Worm (Caenorhabditis elegans) whole organism, young adult: ENCODE data around the gene F20A1.8.

Experiments
- B0035.1 ChIP-seq: sonication (generic microtip); optimal IDR thresholded peaks from 2 replicates; lab custom pipeline; 2016; ENCODE audit warnings: missing genetic modification characterization, mild to moderate bottlenecking, missing compliant biosample characterization, missing genotype, missing genetic modification reagents
- B0261.1 ChIP-seq: sonication (generic microtip); optimal IDR thresholded peaks from 2 replicates; lab custom pipeline; 2016; ENCODE audit warnings: mild to moderate bottlenecking, missing genetic modification characterization, moderate library complexity, missing compliant biosample characterization
- F10E7.11 ChIP-seq: sonication (generic microtip); optimal IDR thresholded peaks from 2 replicates; lab custom pipeline; 2017; ENCODE audit warnings: mild to moderate bottlenecking, missing genetic modification characterization, moderate library complexity, missing compliant biosample characterization
- F33H1.4 ChIP-seq: fragments of 200-800 bp; sonication (Bioruptor generic); IDR thresholded peaks from 2 replicates; pipeline ENCODE4 v1.3.6; 2022; ENCODE audit warnings: missing genetic modification reagents, missing genetic modification characterization, missing compliant biosample characterization
- F49E8.2 ChIP-seq: sonication (generic microtip); optimal IDR thresholded peaks from 3 replicates; lab custom pipeline; 2017; ENCODE audit warnings: missing genetic modification characterization, mild to moderate bottlenecking, missing compliant biosample characterization, antibody characterized with exemption, moderate library complexity; ENCODE audit not compliant: insufficient read depth
- F57C9.4 ChIP-seq: sonication (generic microtip); optimal IDR thresholded peaks from 2 replicates; lab custom pipeline; 2017; ENCODE audit warnings: mild to moderate bottlenecking, missing genetic modification characterization, missing compliant biosample characterization
- K12H6.12 ChIP-seq: fragments of 200-800 bp; sonication (Bioruptor generic); optimal IDR thresholded peaks from 2 replicates; lab custom pipeline; 2018; ENCODE audit warnings: mild to moderate bottlenecking, missing genetic modification characterization, missing compliant biosample characterization
- T26A5.8 ChIP-seq: sonication (generic microtip); optimal IDR thresholded peaks from 2 replicates; lab custom pipeline; 2016; ENCODE audit warnings: missing genetic modification characterization, missing compliant biosample characterization
- atf-7 ChIP-seq: sonication (generic microtip); optimal IDR thresholded peaks from 2 replicates; lab custom pipeline; 2017; ENCODE audit warnings: mild to moderate bottlenecking, missing genetic modification characterization, missing compliant biosample characterization
- athp-1 ChIP-seq: sonication (generic microtip); optimal IDR thresholded peaks from 2 replicates; lab custom pipeline; 2017; ENCODE audit warnings: mild to moderate bottlenecking, missing genetic modification characterization, missing compliant biosample characterization
- attf-3 ChIP-seq: fragments of 200-800 bp; sonication (Bioruptor generic); conservative IDR thresholded peaks from 2 replicates; pipeline ENCODE4 v1.3.6; 2022; ENCODE audit warnings: missing genetic modification reagents, missing genetic modification characterization, missing compliant biosample characterization
- attf-5 ChIP-seq: fragments of 200-800 bp; sonication (Bioruptor generic); optimal IDR thresholded peaks from 2 replicates; lab custom pipeline; 2018; ENCODE audit warnings: mild to moderate bottlenecking, missing genetic modification characterization, missing compliant biosample characterization
- cebp-1 ChIP-seq, 2 experiments: fragments of 200-800 bp in 1 of 2; sonication (Bioruptor generic) in 1 of 2; sonication (generic microtip) in 1 of 2; IDR thresholded peaks in 1 of 2; optimal IDR thresholded peaks in 1 of 2; 2 replicates each; pipeline versions ENCODE4 v1.3.6 to Lab custom; 2017 to 2022; ENCODE audit warnings: missing compliant biosample characterization in 2 of 2, missing genetic modification characterization in 2 of 2, mild to moderate bottlenecking in 1 of 2, missing genetic modification reagents in 1 of 2, moderate library complexity in 1 of 2
- ceh-27 ChIP-seq: fragments of 200-800 bp; sonication (Bioruptor generic); optimal IDR thresholded peaks from 2 replicates; lab custom pipeline; 2018; ENCODE audit warnings: mild to moderate bottlenecking, missing genetic modification characterization, moderate library complexity, missing compliant biosample characterization
- ceh-91 ChIP-seq: fragments of 200-800 bp; sonication (Bioruptor generic); IDR thresholded peaks from 2 replicates; pipeline ENCODE4 v1.3.6; 2022; ENCODE audit warnings: missing genetic modification reagents, missing genetic modification characterization, missing compliant biosample characterization
- chd-7 ChIP-seq: sonication (generic microtip); optimal IDR thresholded peaks from 2 replicates; lab custom pipeline; 2016; ENCODE audit warnings: mild to moderate bottlenecking, missing genetic modification characterization, moderate library complexity, missing compliant biosample characterization
- die-1 ChIP-seq: sonication (generic microtip); optimal IDR thresholded peaks from 2 replicates; lab custom pipeline; 2016; ENCODE audit warnings: missing genotype, mild to moderate bottlenecking, missing genetic modification characterization, missing compliant biosample characterization
- efl-1 ChIP-seq: fragments of 150-350 bp; optimal IDR thresholded peaks from 2 replicates; lab custom pipeline; 2014; ENCODE audit warnings: missing biosample characterization, missing genetic modification reagents, missing genetic modification characterization
- egrh-3 ChIP-seq: fragments of 200-800 bp; sonication (Bioruptor generic); IDR thresholded peaks from 2 replicates; pipeline ENCODE4 v1.3.6; 2022; ENCODE audit warnings: missing genetic modification reagents, missing genetic modification characterization, missing compliant biosample characterization
- him-1 ChIP-seq: sonication (generic microtip); optimal IDR thresholded peaks from 2 replicates; lab custom pipeline; 2016; ENCODE audit warnings: missing genotype, missing genetic modification reagents, missing genetic modification characterization, missing compliant biosample characterization
- lag-1 ChIP-seq: fragments of 200-800 bp; sonication (Bioruptor generic); IDR thresholded peaks from 2 replicates; pipeline ENCODE4 v1.3.6; 2022; ENCODE audit warnings: missing genetic modification reagents, missing genetic modification characterization, missing compliant biosample characterization
- let-607 ChIP-seq, 2 experiments: fragments of 200-800 bp in 1 of 2; sonication (Bioruptor generic) in 1 of 2; sonication (generic microtip) in 1 of 2; optimal IDR thresholded peaks; 2 replicates each; lab custom pipeline; 2016 to 2018; ENCODE audit warnings: mild to moderate bottlenecking in 2 of 2, missing compliant biosample characterization in 2 of 2, missing genetic modification characterization in 2 of 2, moderate library complexity in 2 of 2, missing genotype in 1 of 2
- lin-35 ChIP-seq, 3 experiments: fragments of 150-350 bp in 2 of 3; sonication (generic microtip) in 1 of 3; optimal IDR thresholded peaks; 2 replicates each; lab custom pipeline; 2014 to 2018; ENCODE audit warnings: missing biosample characterization in 3 of 3, missing genetic modification characterization in 3 of 3, missing genetic modification reagents in 3 of 3
- lin-54 ChIP-seq: fragments of 200-800 bp; sonication (Bioruptor generic); optimal IDR thresholded peaks from 2 replicates; lab custom pipeline; 2018; ENCODE audit warnings: mild to moderate bottlenecking, missing genetic modification characterization, missing compliant biosample characterization
- lsl-1 ChIP-seq: fragments of 200-800 bp; sonication (Bioruptor generic); optimal IDR thresholded peaks from 2 replicates; lab custom pipeline; 2018; ENCODE audit warnings: mild to moderate bottlenecking, missing genetic modification characterization, moderate library complexity, missing compliant biosample characterization
- lsy-27 ChIP-seq: sonication (generic microtip); optimal IDR thresholded peaks from 2 replicates; lab custom pipeline; 2017; ENCODE audit warnings: missing genetic modification characterization, mild to moderate bottlenecking, missing compliant biosample characterization, antibody characterized with exemption, missing genotype, borderline replicate concordance; ENCODE audit not compliant: insufficient read depth
- madf-10 ChIP-seq: sonication (generic microtip); optimal IDR thresholded peaks from 2 replicates; lab custom pipeline; 2016; ENCODE audit warnings: mild to moderate bottlenecking, missing genetic modification characterization, missing compliant biosample characterization
- madf-6 ChIP-seq: fragments of 200-800 bp; sonication (Bioruptor generic); IDR thresholded peaks from 2 replicates; pipeline ENCODE4 v1.3.6; 2022; ENCODE audit warnings: missing genetic modification reagents, missing genetic modification characterization, missing compliant biosample characterization
- madf-8 ChIP-seq: fragments of 200-800 bp; sonication (Bioruptor generic); conservative IDR thresholded peaks from 2 replicates; pipeline ENCODE4 v1.3.6; 2022; ENCODE audit warnings: missing genetic modification reagents, missing genetic modification characterization, missing compliant biosample characterization
- nfya-1 ChIP-seq: sonication (generic microtip); optimal IDR thresholded peaks from 2 replicates; lab custom pipeline; 2017; ENCODE audit warnings: antibody characterized with exemption, missing compliant biosample characterization, missing genetic modification characterization, borderline replicate concordance; ENCODE audit not compliant: insufficient read depth
- nhr-120 ChIP-seq: fragments of 200-800 bp; sonication (Bioruptor generic); IDR thresholded peaks from 2 replicates; pipeline ENCODE4 v1.3.6; 2022; ENCODE audit warnings: missing genetic modification characterization, missing compliant biosample characterization
- nhr-80 ChIP-seq: sonication (generic microtip); optimal IDR thresholded peaks from 2 replicates; lab custom pipeline; 2016; ENCODE audit warnings: missing genetic modification characterization, missing compliant biosample characterization
- pbrm-1 ChIP-seq: fragments of 200-800 bp; sonication (Bioruptor generic); IDR thresholded peaks from 2 replicates; pipeline ENCODE4 v1.3.6; 2022; ENCODE audit warnings: missing genetic modification reagents, missing genetic modification characterization, missing compliant biosample characterization
- rcor-1 ChIP-seq: fragments of 200-800 bp; sonication (Bioruptor generic); IDR thresholded peaks from 2 replicates; pipeline ENCODE4 v1.3.6; 2022; ENCODE audit warnings: missing genetic modification reagents, missing genetic modification characterization, missing compliant biosample characterization
- rec-8 ChIP-seq, 2 experiments: sonication (generic microtip); optimal IDR thresholded peaks; 2 replicates each; lab custom pipeline; 2016; ENCODE audit warnings: mild to moderate bottlenecking in 2 of 2, missing genetic modification characterization in 2 of 2, missing genetic modification reagents in 2 of 2, missing genotype in 2 of 2, missing biosample characterization in 1 of 2, missing compliant biosample characterization in 1 of 2, moderate library complexity in 1 of 2
- sptf-2 ChIP-seq: fragments of 200-800 bp; sonication (Bioruptor generic); optimal IDR thresholded peaks from 2 replicates; lab custom pipeline; 2018; ENCODE audit warnings: mild to moderate bottlenecking, missing genetic modification characterization, missing compliant biosample characterization
- unc-130 ChIP-seq: sonication (generic microtip); optimal IDR thresholded peaks from 2 replicates; lab custom pipeline; 2016; ENCODE audit warnings: missing genetic modification reagents, missing genetic modification characterization, missing compliant biosample characterization
- ztf-25 ChIP-seq: fragments of 200-800 bp; sonication (Bioruptor generic); IDR thresholded peaks from 2 replicates; pipeline ENCODE4 v1.3.6; 2022; ENCODE audit warnings: missing genetic modification reagents, missing genetic modification characterization, missing compliant biosample characterization
- ztf-26 ChIP-seq: sonication (generic microtip); optimal IDR thresholded peaks from 2 replicates; lab custom pipeline; 2017; ENCODE audit warnings: missing genetic modification characterization, missing compliant biosample characterization
- ztf-3 ChIP-seq: fragments of 200-800 bp; sonication (Bioruptor generic); optimal IDR thresholded peaks from 2 replicates; lab custom pipeline; 2018; ENCODE audit warnings: mild to moderate bottlenecking, missing genetic modification characterization, missing compliant biosample characterization

F20A1.8 gene

ce11 chrV:7084612-7085139, 37.3 kb upstream of the F20A1.8 start, which contains the start of gene mys-1 (continued):
- TF ChIP-seq lin-35 (GFP tag; optimal IDR thresholded peaks at IDR 0.05; lab: Kevin White, UChicago) (peak in 2 of 3 experiments; percentile 45 to 92), nfya-1 (tag; lab: Kevin White, UChicago) (no peak), ceh-27 (GFP tag; lab: Kevin White, UChicago) (peak; percentile 13), madf-8 (no peak), pbrm-1 (GFP tag; lab: Robert Waterston, UW) (no peak), F49E8.2 (tag; lab: Kevin White, UChicago) (no peak), let-607 (tag; optimal IDR thresholded peaks at IDR 0.05; lab: Kevin White, UChicago) (no peak), nhr-120 (no peak), efl-1 (GFP tag; lab: Kevin White, UChicago) (peak; percentile 79), K12H6.12 (tag; lab: Kevin White, UChicago) (peak; percentile 10), attf-5 (GFP tag; lab: Kevin White, UChicago) (peak; percentile 17), lsl-1 (GFP tag; lab: Kevin White, UChicago) (peak; percentile 16), chd-7 (no peak), athp-1 (tag; lab: Kevin White, UChicago) (no peak), attf-3 (0 out of 2 replicates have a peak, but pooled peaks have one; percentile 42), him-1 (tag; lab: Kevin White, UChicago) (peak; percentile 9), F10E7.11 (tag; lab: Kevin White, UChicago) (no peak), madf-6 (GFP tag; lab: Robert Waterston, UW) (peak; percentile 49), rec-8 (tag; optimal IDR thresholded peaks at IDR 0.05; lab: Kevin White, UChicago) (peak in 1 of 2 experiments; percentile 16), F57C9.4 (no peak), unc-130 (GFP tag; lab: Kevin White, UChicago) (peak; percentile 56), cebp-1 (GFP tag; IDR thresholded peaks at IDR 0.05; lab: Robert Waterston, UW) (no peak), cebp-1 (tag; optimal IDR thresholded peaks at IDR 0.05; lab: Kevin White, UChicago) (peak; percentile 70), ztf-3 (GFP tag; lab: Kevin White, UChicago) (no peak), atf-7 (tag; lab: Kevin White, UChicago) (no peak), madf-10 (peak; percentile 11), lag-1 (GFP tag; lab: Robert Waterston, UW) (no peak), lin-54 (GFP tag; lab: Kevin White, UChicago) (peak; percentile 99), F33H1.4 (GFP tag; lab: Robert Waterston, UW) (no peak), die-1 (tag; lab: Kevin White, UChicago) (no peak), T26A5.8 (tag; lab: Kevin White, UChicago) (no peak), B0261.1 (tag; lab: Kevin White, UChicago) (no peak), ztf-26 (tag; lab: Kevin White, UChicago) (no peak), ztf-25 (no peak), B0035.1 (tag; lab: Kevin White, UChicago) (no peak), lsy-27 (tag; lab: Kevin White, UChicago) (no peak), rcor-1 (GFP tag; lab: Robert Waterston, UW) (no peak)
- TF ChIP-seq, all 124 proteins: peak for 24

ce11 chrV:7079388-7079787, 32.0 kb upstream of the F20A1.8 start:
- TF ChIP-seq nhr-80 (tag; lab: Kevin White, UChicago) (no peak), ceh-91 (GFP tag; lab: Robert Waterston, UW) (no peak), sptf-2 (GFP tag; lab: Kevin White, UChicago) (no peak), egrh-3 (GFP tag; lab: Robert Waterston, UW) (no peak), athp-1 (tag; lab: Kevin White, UChicago) (no peak), pbrm-1 (GFP tag; lab: Robert Waterston, UW) (no peak)
